Worm (Caenorhabditis elegans): ENCODE measurements around the gene C16C10.2.

C16C10.2 gene

ce11 chrIII:4196988-4197384, 18.5 kb upstream of the C16C10.2 start, which contains the start of gene asd-1:
Gene asd-1, plus strand, starts transcription at chrIII:4197285.
- no peak for TF ChIP-seq skn-1 (tag; optimal IDR thresholded peaks at IDR 0.05)
- no peak for TF ChIP-seq lin-39 (tag; optimal IDR thresholded peaks at IDR 0.05)

- TF ChIP-seq C34F6.9 (tag; optimal IDR thresholded peaks at IDR 0.05) (peak; percentile 89), mdl-1 (tag; optimal IDR thresholded peaks at IDR 0.05) (peak; percentile 89 to 91), fos-1 (tag; optimal IDR thresholded peaks at IDR 0.05) (peak; percentile 25), elt-1 (tag; optimal IDR thresholded peaks at IDR 0.05) (no peak), gmeb-1 (tag; optimal IDR thresholded peaks at IDR 0.05) (no peak), unc-55 (GFP tag; optimal IDR thresholded peaks at IDR 0.05) (peak; percentile 88), lin-11 (tag; optimal IDR thresholded peaks at IDR 0.05) (peak; percentile 47), nhr-21 (tag; optimal IDR thresholded peaks at IDR 0.05) (peak; percentile 22), nhr-129 (tag; optimal IDR thresholded peaks at IDR 0.05) (peak; percentile 58), lin-39 (tag; optimal IDR thresholded peaks at IDR 0.05) (no peak), ama-1 (optimal IDR thresholded peaks at IDR 0.05) (peak; percentile 46), nhr-23 (tag; optimal IDR thresholded peaks at IDR 0.05) (no peak), F13H6.1 (tag; optimal IDR thresholded peaks at IDR 0.05) (peak; percentile 22), mab-5 (tag; optimal IDR thresholded peaks at IDR 0.05) (peak; percentile 44), ztf-11 (tag; optimal IDR thresholded peaks at IDR 0.05) (no peak), R02D3.7 (tag; optimal IDR thresholded peaks at IDR 0.05) (no peak), alr-1 (tag; optimal IDR thresholded peaks at IDR 0.05) (no peak), lin-13 (GFP tag; optimal IDR thresholded peaks at IDR 0.05) (peak; percentile 46), sma-9 (GFP tag; optimal IDR thresholded peaks at IDR 0.05) (peak; percentile 60), sma-9 (tag; optimal IDR thresholded peaks at IDR 0.05) (no peak), lsy-2 (tag; optimal IDR thresholded peaks at IDR 0.05) (peak; percentile 28 to 80), dmd-4 (tag; optimal IDR thresholded peaks at IDR 0.05) (no peak), crh-2 (tag; optimal IDR thresholded peaks at IDR 0.05) (peak; percentile 77)
Measured at ce11 chrIII:4196301-4196987, 18.0 kb upstream of the C16C10.2 start.

DNA sequence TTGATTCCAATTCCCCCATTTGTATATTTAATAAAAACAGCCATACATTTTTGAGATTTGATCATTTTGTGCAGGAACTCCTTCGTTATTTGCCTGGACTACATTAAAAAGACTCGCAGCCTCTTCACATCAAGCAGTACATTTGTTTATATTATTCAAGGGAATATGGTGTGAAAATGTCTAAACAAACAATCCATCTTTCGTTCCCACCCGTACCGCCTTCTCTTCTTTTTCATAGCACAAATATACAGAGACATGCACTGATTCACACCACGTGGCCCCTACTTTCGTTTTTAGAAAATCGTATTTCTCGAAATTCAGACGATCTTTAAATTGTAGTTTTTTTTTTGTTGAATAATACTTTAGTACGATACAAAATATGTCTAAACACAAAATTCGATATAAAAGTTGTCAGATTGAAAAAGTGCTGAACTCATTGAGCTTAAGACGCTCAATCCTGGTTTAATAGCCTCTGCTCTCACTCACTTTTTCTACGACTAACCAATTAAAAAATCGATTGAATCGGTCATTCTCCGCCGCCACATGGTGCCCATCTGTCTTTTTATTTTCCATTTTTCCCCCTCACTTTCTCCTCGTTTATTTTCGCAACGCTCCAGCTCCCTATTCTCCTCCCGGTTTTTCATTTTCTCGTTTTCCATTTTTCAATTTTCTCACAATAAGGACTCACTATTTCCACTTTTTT, 17.0 kb upstream of the C16C10.2 start:
- peak; percentile 21 for TF ChIP-seq F13H6.1 (tag; optimal IDR thresholded peaks at IDR 0.05)
- TF ChIP-seq crh-2 (tag; optimal IDR thresholded peaks at IDR 0.05): peak; percentile 72
- TF ChIP-seq lsy-2 (tag; optimal IDR thresholded peaks at IDR 0.05): peak; percentile 44 to 70
- peak; percentile 40 for TF ChIP-seq sma-9 (GFP tag; optimal IDR thresholded peaks at IDR 0.05)
- no peak for TF ChIP-seq sma-9 (tag; optimal IDR thresholded peaks at IDR 0.05)
- TF ChIP-seq nhr-129 (tag; optimal IDR thresholded peaks at IDR 0.05): peak; percentile 56
- TF ChIP-seq nhr-21 (tag; optimal IDR thresholded peaks at IDR 0.05): peak; percentile 82
- no peak for TF ChIP-seq mbf-1 (tag; optimal IDR thresholded peaks at IDR 0.05)
- TF ChIP-seq unc-55 (GFP tag; optimal IDR thresholded peaks at IDR 0.05): peak; percentile 31
- TF ChIP-seq lin-13 (GFP tag; optimal IDR thresholded peaks at IDR 0.05): peak; percentile 68
- no peak for TF ChIP-seq elt-1 (tag; optimal IDR thresholded peaks at IDR 0.05)
- TF ChIP-seq Y55F3AM.14 (GFP tag; optimal IDR thresholded peaks at IDR 0.05): peak; percentile 38
- TF ChIP-seq fos-1 (tag; optimal IDR thresholded peaks at IDR 0.05): peak; percentile 5
- peak; percentile 28 for TF ChIP-seq nhr-6 (tag; optimal IDR thresholded peaks at IDR 0.05)
- no peak for TF ChIP-seq ztf-1 (GFP tag; conservative IDR thresholded peaks at IDR 0.05)
- TF ChIP-seq nhr-25 (tag; optimal IDR thresholded peaks at IDR 0.05): peak; percentile 38
- no peak for TF ChIP-seq R02D3.7 (tag; optimal IDR thresholded peaks at IDR 0.05)
- no peak for TF ChIP-seq mab-5 (tag; optimal IDR thresholded peaks at IDR 0.05)
- no peak for TF ChIP-seq ztf-11 (tag; optimal IDR thresholded peaks at IDR 0.05)
- TF ChIP-seq zag-1 (tag; optimal IDR thresholded peaks at IDR 0.05): peak; percentile 10
- peak; percentile 50 for TF ChIP-seq gmeb-1 (tag; optimal IDR thresholded peaks at IDR 0.05)
- no peak for TF ChIP-seq egl-27 (tag; optimal IDR thresholded peaks at IDR 0.05)
- peak; percentile 91 for TF ChIP-seq ama-1 (optimal IDR thresholded peaks at IDR 0.05)
- no peak for TF ChIP-seq nhr-10 (tag; optimal IDR thresholded peaks at IDR 0.05)
- peak; percentile 88 for TF ChIP-seq ztf-4 (tag; optimal IDR thresholded peaks at IDR 0.05)
- TF ChIP-seq sma-3 (GFP tag; optimal IDR thresholded peaks at IDR 0.05): peak; percentile 30

Measured in whole organism, L2 larva.